Fruit fly (Drosophila melanogaster): ENCODE measurements around the gene CG14543.

CG14543 gene

dm6 chr3R:26014262-26014833, 42.1 kb upstream of the CG14543 start, which contains the start of gene Kaz-m1 (continued):
- TF ChIP-seq CG6791 (GFP tag; IDR thresholded peaks at IDR 0.05; ENCODE audit: partially characterized antibody): no peak
- no peak for TF ChIP-seq dati (GFP tag; IDR thresholded peaks at IDR 0.05)
- TF ChIP-seq Max (GFP tag; optimal IDR thresholded peaks at IDR 0.05): no peak
- TF ChIP-seq CG6254 (GFP tag; optimal IDR thresholded peaks at IDR 0.05): peak; percentile 22
- peak; percentile 81 for TF ChIP-seq CG2712 (tag; optimal IDR thresholded peaks at IDR 0.05)
- TF ChIP-seq Stat92E (GFP tag; optimal IDR thresholded peaks at IDR 0.05): peak in 1 of 3 experiments; percentile 51
- no peak for TF ChIP-seq ATbp (GFP tag; optimal IDR thresholded peaks at IDR 0.05)
- no peak for TF ChIP-seq fru (optimal IDR thresholded peaks at IDR 0.05)
- no peak for TF ChIP-seq YL-1 (GFP tag; optimal IDR thresholded peaks at IDR 0.05)
- peak; percentile 29 for TF ChIP-seq bcd (GFP tag; optimal IDR thresholded peaks at IDR 0.05)
- no peak for TF ChIP-seq hb (GFP tag; IDR thresholded peaks at IDR 0.05; ENCODE audit: partially characterized antibody)
- no peak for TF ChIP-seq CG16815 (GFP tag; optimal IDR thresholded peaks at IDR 0.05)
- 0 out of 2 replicates have a peak, but pooled peaks have one; percentile 13 for TF ChIP-seq CG10366 (GFP tag; IDR thresholded peaks at IDR 0.05)
- TF ChIP-seq fu2 (GFP tag; optimal IDR thresholded peaks at IDR 0.05): no peak
- TF ChIP-seq sr (GFP tag; IDR thresholded peaks at IDR 0.05): no peak
- no peak for TF ChIP-seq sens (GFP tag)
- peak; percentile 73 for TF ChIP-seq dmrt11E (tag; optimal IDR thresholded peaks at IDR 0.05)
- no peak for TF ChIP-seq ato (GFP tag; IDR thresholded peaks at IDR 0.05; ENCODE audit: partially characterized antibody)
- peak; percentile 66 for TF ChIP-seq CG10267 (tag; optimal IDR thresholded peaks at IDR 0.05)
- TF ChIP-seq tio (GFP tag; optimal IDR thresholded peaks at IDR 0.05): no peak
- peak; percentile 61 for TF ChIP-seq CG13424 (tag; optimal IDR thresholded peaks at IDR 0.05)
- TF ChIP-seq Hand (GFP tag; optimal IDR thresholded peaks at IDR 0.05): no peak
- peak; percentile 4 for TF ChIP-seq mirr (GFP tag; optimal IDR thresholded peaks at IDR 0.05)
- no peak for TF ChIP-seq repo (GFP tag; optimal IDR thresholded peaks at IDR 0.05)
- TF ChIP-seq CoRest (tag; optimal IDR thresholded peaks at IDR 0.05): peak; percentile 77
- TF ChIP-seq CG13775 (GFP tag; optimal IDR thresholded peaks at IDR 0.05): peak; percentile 7
- TF ChIP-seq zf30C (GFP tag; optimal IDR thresholded peaks at IDR 0.05): no peak
- TF ChIP-seq Bteb2 (GFP tag; optimal IDR thresholded peaks at IDR 0.05): no peak
- no peak for TF ChIP-seq CG11696 (GFP tag; IDR thresholded peaks at IDR 0.05)
- no peak for TF ChIP-seq CG15479 (GFP tag; optimal IDR thresholded peaks at IDR 0.05)
- TF ChIP-seq HLH4C (GFP tag; IDR thresholded peaks at IDR 0.05; ENCODE audit: partially characterized antibody): no peak
- no peak for TF ChIP-seq Hr3 (GFP tag; optimal IDR thresholded peaks at IDR 0.05)
- no peak for TF ChIP-seq Asciz (GFP tag; optimal IDR thresholded peaks at IDR 0.05)
- peak; percentile 53 for TF ChIP-seq trem (tag; optimal IDR thresholded peaks at IDR 0.05)
- TF ChIP-seq lbe (GFP tag; optimal IDR thresholded peaks at IDR 0.05): no peak
- TF ChIP-seq MESR4 (GFP tag; optimal IDR thresholded peaks at IDR 0.05): no peak
- peak; percentile 67 for TF ChIP-seq grn (GFP tag; optimal IDR thresholded peaks at IDR 0.05)
- TF ChIP-seq ab (GFP tag; optimal IDR thresholded peaks at IDR 0.05): no peak
- peak in 1 of 2 experiments; percentile 2 for TF ChIP-seq insv (GFP tag; optimal IDR thresholded peaks at IDR 0.05)
- TF ChIP-seq rib (GFP tag; IDR thresholded peaks at IDR 0.05): no peak
- TF ChIP-seq CG32767 (GFP tag; IDR thresholded peaks at IDR 0.05): peak; percentile 38; the same call in 1 of the 2 replicates
- TF ChIP-seq CG4730 (GFP tag; IDR thresholded peaks at IDR 0.05): no peak
- TF ChIP-seq Tbp (GFP tag; optimal IDR thresholded peaks at IDR 0.05): no peak
- peak; percentile 39 for TF ChIP-seq HmgZ (tag; optimal IDR thresholded peaks at IDR 0.05)
- TF ChIP-seq lmd (GFP tag; IDR thresholded peaks at IDR 0.05): no peak
- TF ChIP-seq da (GFP tag; optimal IDR thresholded peaks at IDR 0.05): no peak
- TF ChIP-seq Lim3 (GFP tag; IDR thresholded peaks at IDR 0.05): no peak
- TF ChIP-seq CG18619 (GFP tag; optimal IDR thresholded peaks at IDR 0.05): peak; percentile 17
- no peak for TF ChIP-seq fd102C (GFP tag; optimal IDR thresholded peaks at IDR 0.05)
- peak; percentile 56 for TF ChIP-seq Nf-YB (GFP tag; optimal IDR thresholded peaks at IDR 0.05)
